Fruit fly (Drosophila melanogaster) whole organism, prepupa: ENCODE results near the gene mus81.

Source experiments
- CG10669 ChIP-seq: fragments of 200-800 bp; sonication (Bioruptor generic); optimal IDR thresholded peaks from 3 replicates; lab custom pipeline; 2018; ENCODE audit warnings: missing biosample characterization, mild to moderate bottlenecking, missing genetic modification characterization, moderate library complexity
- CG11294 ChIP-seq: fragments of 200-800 bp; sonication (Bioruptor generic); IDR thresholded peaks from 2 replicates; pipeline ENCODE4 v1.3.6; 2022; ENCODE audit warnings: missing biosample characterization, missing genetic modification characterization
- CG11902 ChIP-seq: fragments of 200-800 bp; sonication (Bioruptor generic); optimal IDR thresholded peaks from 3 replicates; lab custom pipeline; 2016; ENCODE audit warnings: missing biosample characterization, missing genetic modification characterization
- CG15336 ChIP-seq: fragments of 200-800 bp; sonication (Bioruptor generic); IDR thresholded peaks from 2 replicates; pipeline ENCODE4 v1.3.6; 2022; ENCODE audit warnings: missing biosample characterization, missing genetic modification characterization
- CG1621 ChIP-seq: fragments of 200-800 bp; sonication (Bioruptor generic); optimal IDR thresholded peaks from 3 replicates; lab custom pipeline; 2018; ENCODE audit warnings: missing biosample characterization, mild to moderate bottlenecking, missing genetic modification characterization
- CG16779 ChIP-seq: fragments of 200-800 bp; sonication (Bioruptor generic); optimal IDR thresholded peaks from 3 replicates; lab custom pipeline; 2017; ENCODE audit warnings: missing biosample characterization, mild to moderate bottlenecking, missing genetic modification characterization
- CG31627 ChIP-seq: fragments of 200-800 bp; sonication (Bioruptor generic); optimal IDR thresholded peaks from 3 replicates; lab custom pipeline; 2016; ENCODE audit warnings: missing biosample characterization, missing genetic modification characterization
- CG34406 ChIP-seq: fragments of 200-800 bp; sonication (Bioruptor generic); optimal IDR thresholded peaks from 3 replicates; lab custom pipeline; 2016; ENCODE audit warnings: missing biosample characterization, missing genetic modification characterization
- CG3919 ChIP-seq: fragments of 200-800 bp; sonication (Bioruptor generic); optimal IDR thresholded peaks from 3 replicates; lab custom pipeline; 2016; ENCODE audit warnings: missing biosample characterization, missing genetic modification characterization
- CG4318 ChIP-seq: fragments of 200-800 bp; sonication (Bioruptor generic); optimal IDR thresholded peaks from 3 replicates; lab custom pipeline; 2017; ENCODE audit warnings: missing biosample characterization, mild to moderate bottlenecking, missing genetic modification characterization
- CG6163 ChIP-seq: fragments of 200-800 bp; sonication (Bioruptor generic); IDR thresholded peaks from 3 replicates; pipeline ENCODE4 v1.3.6; 2022; ENCODE audit warnings: missing biosample characterization, missing genetic modification characterization
- CG6276 ChIP-seq: fragments of 200-800 bp; sonication (Bioruptor generic); optimal IDR thresholded peaks from 2 replicates; lab custom pipeline; 2017; ENCODE audit warnings: missing biosample characterization, mild to moderate bottlenecking, missing genetic modification characterization
- CG6808 ChIP-seq: fragments of 200-800 bp; sonication (Bioruptor generic); optimal IDR thresholded peaks from 3 replicates; lab custom pipeline; 2017; ENCODE audit warnings: missing biosample characterization, missing genetic modification characterization, mild to moderate bottlenecking, moderate library complexity, missing genetic modification reagents
- CG7368 ChIP-seq: fragments of 200-800 bp; sonication (Bioruptor generic); optimal IDR thresholded peaks from 3 replicates; lab custom pipeline; 2016; ENCODE audit warnings: missing biosample characterization, missing genetic modification characterization
- CG8119 ChIP-seq: fragments of 200-800 bp; sonication (Bioruptor generic); IDR thresholded peaks from 3 replicates; pipeline ENCODE4 v1.3.6; 2022; ENCODE audit warnings: missing biosample characterization, missing genetic modification characterization
- CG8319 ChIP-seq: fragments of 200-800 bp; sonication (Bioruptor generic); optimal IDR thresholded peaks from 3 replicates; lab custom pipeline; 2016; ENCODE audit warnings: missing biosample characterization, missing genetic modification characterization
- CG8632 ChIP-seq: fragments of 200-800 bp; sonication (Bioruptor generic); optimal IDR thresholded peaks from 3 replicates; lab custom pipeline; 2016; ENCODE audit warnings: missing biosample characterization, missing genetic modification characterization
- CG9139 ChIP-seq: fragments of 200-800 bp; sonication (Bioruptor generic); optimal IDR thresholded peaks from 3 replicates; lab custom pipeline; 2017; ENCODE audit warnings: missing biosample characterization, mild to moderate bottlenecking, missing genetic modification characterization
- Eip75B ChIP-seq: fragments of 200-800 bp; sonication (Bioruptor generic); optimal IDR thresholded peaks from 3 replicates; lab custom pipeline; 2016; ENCODE audit warnings: missing biosample characterization, missing genetic modification characterization
- Eip78C ChIP-seq: fragments of 200-800 bp; sonication (Bioruptor generic); peaks from one replicate; lab custom pipeline; 2016; ENCODE audit warnings: missing biosample characterization, missing genetic modification characterization
- Eip93F ChIP-seq: fragments of 200-800 bp; sonication (Bioruptor generic); optimal IDR thresholded peaks from 2 replicates; lab custom pipeline; 2016; ENCODE audit warnings: missing biosample characterization, mild to moderate bottlenecking, missing genetic modification characterization
- Ets21C ChIP-seq: fragments of 200-800 bp; sonication (Bioruptor generic); optimal IDR thresholded peaks from 3 replicates; lab custom pipeline; 2016; ENCODE audit warnings: missing biosample characterization, missing genetic modification characterization
- Ets96B ChIP-seq: fragments of 200-800 bp; optimal IDR thresholded peaks from 2 replicates; lab custom pipeline; 2019; ENCODE audit warnings: missing biosample characterization, mild to moderate bottlenecking, missing genetic modification characterization, moderate library complexity
- Gug ChIP-seq: fragments of 200-800 bp; sonication (Bioruptor generic); IDR thresholded peaks from 2 replicates; pipeline ENCODE4 v1.3.6; 2022; ENCODE audit warnings: missing biosample characterization, missing genetic modification characterization
- Hr38 ChIP-seq: sonication (Bioruptor generic); optimal IDR thresholded peaks from 2 replicates; lab custom pipeline; 2016; ENCODE audit warnings: missing biosample characterization, missing genetic modification characterization
- Hr39 ChIP-seq: fragments of 200-800 bp; sonication (Bioruptor generic); optimal IDR thresholded peaks from 2 replicates; lab custom pipeline; 2016; ENCODE audit warnings: missing biosample characterization, missing genetic modification characterization
- Hr4 ChIP-seq: fragments of 200-800 bp; sonication (Bioruptor generic); optimal IDR thresholded peaks from 3 replicates; lab custom pipeline; 2016; ENCODE audit warnings: missing biosample characterization, missing genetic modification characterization
- Met ChIP-seq: fragments of 200-800 bp; sonication (Bioruptor generic); optimal IDR thresholded peaks from 3 replicates; lab custom pipeline; 2016; ENCODE audit warnings: missing biosample characterization, missing genetic modification characterization
- Smox ChIP-seq: fragments of 200-800 bp; sonication (Bioruptor generic); optimal IDR thresholded peaks from 3 replicates; lab custom pipeline; 2016; ENCODE audit warnings: missing biosample characterization, missing genetic modification characterization
- Sox102F ChIP-seq: fragments of 200-800 bp; sonication (Bioruptor generic); optimal IDR thresholded peaks from 2 replicates; lab custom pipeline; 2016; ENCODE audit warnings: missing biosample characterization, mild to moderate bottlenecking, missing genetic modification characterization
- Sox15 ChIP-seq: fragments of 200-800 bp; sonication (Bioruptor generic); optimal IDR thresholded peaks from 3 replicates; lab custom pipeline; 2016; ENCODE audit warnings: missing biosample characterization, missing genetic modification characterization
- achi ChIP-seq: fragments of 200-800 bp; sonication (Bioruptor generic); optimal IDR thresholded peaks from 3 replicates; lab custom pipeline; 2016; ENCODE audit warnings: missing biosample characterization, missing genetic modification characterization
- acj6 ChIP-seq: fragments of 200-800 bp; sonication (Bioruptor generic); optimal IDR thresholded peaks from 3 replicates; lab custom pipeline; 2016; ENCODE audit warnings: missing biosample characterization, missing genetic modification characterization
- cyc ChIP-seq: fragments of 200-800 bp; sonication (Bioruptor generic); optimal IDR thresholded peaks from 3 replicates; lab custom pipeline; 2016; ENCODE audit warnings: missing biosample characterization, missing genetic modification characterization
- dac ChIP-seq: fragments of 200-800 bp; sonication (Bioruptor generic); optimal IDR thresholded peaks from 2 replicates; lab custom pipeline; 2017; ENCODE audit warnings: missing biosample characterization, mild to moderate bottlenecking, missing genetic modification characterization
- dsx ChIP-seq: fragments of 200-800 bp; optimal IDR thresholded peaks from 3 replicates; lab custom pipeline; 2019; ENCODE audit warnings: missing biosample characterization, mild to moderate bottlenecking, missing genetic modification characterization, moderate library complexity; ENCODE audit not compliant: poor library complexity, severe bottlenecking
- eg ChIP-seq: fragments of 200-800 bp; sonication (Bioruptor generic); IDR thresholded peaks from 3 replicates; pipeline ENCODE4 v1.3.6; 2022; ENCODE audit warnings: missing biosample characterization, missing genetic modification characterization
- fd59A ChIP-seq: fragments of 200-800 bp; sonication (Bioruptor generic); optimal IDR thresholded peaks from 2 replicates; lab custom pipeline; 2017; ENCODE audit warnings: missing biosample characterization, mild to moderate bottlenecking, missing genetic modification characterization, missing genetic modification reagents
- fkh ChIP-seq: fragments of 200-800 bp; sonication (Bioruptor generic); optimal IDR thresholded peaks from 3 replicates; lab custom pipeline; 2017; ENCODE audit warnings: missing biosample characterization, mild to moderate bottlenecking, missing genetic modification characterization, moderate library complexity
- lz ChIP-seq: fragments of 200-800 bp; sonication (Bioruptor generic); optimal IDR thresholded peaks from 3 replicates; lab custom pipeline; 2016; ENCODE audit warnings: missing biosample characterization, missing genetic modification characterization
- pdm3 ChIP-seq: fragments of 200-800 bp; sonication (Bioruptor generic); optimal IDR thresholded peaks from 3 replicates; lab custom pipeline; 2016; ENCODE audit warnings: missing biosample characterization, missing genetic modification characterization
- salr ChIP-seq, 2 experiments: fragments of 200-800 bp; sonication (Bioruptor generic); optimal IDR thresholded peaks; 3 replicates each; lab custom pipeline; 2016 to 2018; ENCODE audit warnings: missing biosample characterization in 2 of 2, missing genetic modification characterization in 2 of 2, mild to moderate bottlenecking in 1 of 2
- spab ChIP-seq: fragments of 200-800 bp; sonication (Bioruptor generic); optimal IDR thresholded peaks from 2 replicates; lab custom pipeline; 2017; ENCODE audit warnings: missing biosample characterization, mild to moderate bottlenecking, missing genetic modification characterization, missing genetic modification reagents
- svp ChIP-seq: fragments of 200-800 bp; sonication (Bioruptor generic); peaks from one replicate; lab custom pipeline; 2016; ENCODE audit warnings: missing biosample characterization, missing genetic modification characterization
- topi ChIP-seq: fragments of 200-800 bp; sonication (Bioruptor generic); optimal IDR thresholded peaks from 3 replicates; lab custom pipeline; 2016; ENCODE audit warnings: missing biosample characterization, missing genetic modification characterization

Gene mus81

dm6 chrX:948285-948556, 7.3 kb downstream of the mus81 start:
- TF ChIP-seq lz (GFP tag; lab: Kevin White, UChicago) (peak; percentile 6), Hr39 (GFP tag; lab: Kevin White, UChicago) (peak; percentile 55), Met (peak; percentile 31), CG8632 (GFP tag; lab: Kevin White, UChicago) (no peak), CG6808 (GFP tag; lab: Kevin White, UChicago) (no peak), Sox15 (GFP tag; lab: Kevin White, UChicago) (no peak), CG31627 (peak; percentile 45), dac (GFP tag; lab: Kevin White, UChicago) (no peak), CG11902 (GFP tag; lab: Kevin White, UChicago) (no peak), cyc (GFP tag; lab: Kevin White, UChicago) (peak; percentile 34), Smox (GFP tag; lab: Kevin White, UChicago) (peak; percentile 20), Eip78C (GFP tag; lab: Kevin White, UChicago) (peak; percentile 38), topi (GFP tag; lab: Kevin White, UChicago) (peak; percentile 3), svp (GFP tag; lab: Kevin White, UChicago) (peak; percentile 1)

dm6 chrX:951800-952199, 10.9 kb downstream of the mus81 start, which contains the start of gene CG3690:
Gene CG3690 (minus strand): TSS chrX:951900.
- no peak for TF ChIP-seq CG1621

dm6 chrX:953807-954206, 12.9 kb downstream of the mus81 start:
- TF ChIP-seq Eip78C (GFP tag; lab: Kevin White, UChicago) (peak; percentile 48), svp (GFP tag; lab: Kevin White, UChicago) (peak; percentile 45), CG16779 (tag; lab: Kevin White, UChicago) (no peak), CG3919 (GFP tag; lab: Kevin White, UChicago) (no peak), cyc (GFP tag; lab: Kevin White, UChicago) (peak; percentile 25), topi (GFP tag; lab: Kevin White, UChicago) (peak; percentile 7), Hr38 (no peak), CG1621 (no peak), CG6163 (GFP tag; lab: Robert Waterston, UW) (0 out of 3 replicates have a peak, but pooled peaks have one; percentile 48), fkh (GFP tag; lab: Kevin White, UChicago) (peak; percentile 35), eg (0 out of 3 replicates have a peak, but pooled peaks have one; percentile 12)

dm6 chrX:955873-956272, 15.0 kb downstream of the mus81 start:
- TF ChIP-seq CG9139 (GFP tag; lab: Kevin White, UChicago): no peak
- no peak for TF ChIP-seq CG15336
- TF ChIP-seq CG16779 (tag; lab: Kevin White, UChicago): no peak
- TF ChIP-seq Eip75B: peak; percentile 4
- TF ChIP-seq svp (GFP tag; lab: Kevin White, UChicago): peak; percentile 59
- TF ChIP-seq topi (GFP tag; lab: Kevin White, UChicago): peak; percentile 29
- no peak for TF ChIP-seq CG7368 (GFP tag; lab: Kevin White, UChicago)
- peak; percentile 22 for TF ChIP-seq Sox102F (GFP tag; lab: Kevin White, UChicago)
- TF ChIP-seq eg: no peak
- TF ChIP-seq Ets21C (GFP tag; lab: Kevin White, UChicago): no peak
- no peak for TF ChIP-seq achi
- TF ChIP-seq CG11294 (GFP tag; lab: Robert Waterston, UW): no peak
- TF ChIP-seq dac (GFP tag; lab: Kevin White, UChicago): no peak
- no peak for TF ChIP-seq Eip93F (GFP tag; lab: Kevin White, UChicago)
- TF ChIP-seq CG6276 (GFP tag; lab: Kevin White, UChicago): no peak
- TF ChIP-seq dsx (GFP tag; lab: Kevin White, UChicago): no peak
- no peak for TF ChIP-seq pdm3
- peak; percentile 13 for TF ChIP-seq Ets96B (tag; lab: Kevin White, UChicago)
- TF ChIP-seq CG8319: no peak
- TF ChIP-seq salr (GFP tag; optimal IDR thresholded peaks at IDR 0.05; lab: Kevin White, UChicago): no peak
- TF ChIP-seq CG3919 (GFP tag; lab: Kevin White, UChicago): peak; percentile 32
- TF ChIP-seq CG1621: no peak
- no peak for TF ChIP-seq Gug (GFP tag; lab: Robert Waterston, UW)
- no peak for TF ChIP-seq fd59A
- peak; percentile 25 for TF ChIP-seq CG10669 (GFP tag; lab: Kevin White, UChicago)
- TF ChIP-seq CG31627: peak; percentile 20
- peak; percentile 26 for TF ChIP-seq Met
- TF ChIP-seq Hr39 (GFP tag; lab: Kevin White, UChicago): peak; percentile 35
- TF ChIP-seq CG34406 (GFP tag; lab: Kevin White, UChicago): no peak
- TF ChIP-seq acj6 (GFP tag; lab: Kevin White, UChicago): no peak
- no peak for TF ChIP-seq CG4318 (GFP tag; lab: Kevin White, UChicago)
- TF ChIP-seq Hr4 (GFP tag; lab: Kevin White, UChicago): no peak
- no peak for TF ChIP-seq CG11902 (GFP tag; lab: Kevin White, UChicago)
- TF ChIP-seq cyc (GFP tag; lab: Kevin White, UChicago): peak; percentile 36
- TF ChIP-seq CG8119: no peak
- no peak for TF ChIP-seq spab (GFP tag; lab: Kevin White, UChicago)
- TF ChIP-seq Eip78C (GFP tag; lab: Kevin White, UChicago): peak; percentile 32
